Fruit fly (Drosophila melanogaster) whole organism, embryonic: ENCODE measurements around the gene CG15308.

Experiments used
- CG10274 ChIP-seq: fragments of 200-800 bp; sonication (Bioruptor generic); optimal IDR thresholded peaks from 3 replicates; lab custom pipeline; 2017; ENCODE audit warnings: missing biosample characterization, mild to moderate bottlenecking, missing genetic modification characterization
- CG1233 ChIP-seq: fragments of 200-800 bp; sonication (Bioruptor generic); optimal IDR thresholded peaks from 4 replicates; lab custom pipeline; 2018; ENCODE audit warnings: missing biosample characterization, mild to moderate bottlenecking, missing genetic modification characterization
- CG13296 ChIP-seq: fragments of 200-800 bp; sonication (Bioruptor generic); optimal IDR thresholded peaks from 3 replicates; lab custom pipeline; 2018; ENCODE audit warnings: missing biosample characterization, mild to moderate bottlenecking, missing genetic modification characterization
- CG14710 ChIP-seq: fragments of 200-800 bp; sonication (Bioruptor generic); optimal IDR thresholded peaks from 3 replicates; lab custom pipeline; 2019; ENCODE audit warnings: missing biosample characterization, mild to moderate bottlenecking, missing genetic modification characterization, moderate library complexity
- CG15011 ChIP-seq: fragments of 200-800 bp; sonication (Bioruptor generic); optimal IDR thresholded peaks from 3 replicates; lab custom pipeline; 2018; ENCODE audit warnings: missing biosample characterization, mild to moderate bottlenecking, missing genetic modification characterization
- CG16863 ChIP-seq: fragments of 200-800 bp; sonication (Bioruptor generic); optimal IDR thresholded peaks from 3 replicates; lab custom pipeline; 2016; ENCODE audit warnings: missing biosample characterization, missing genetic modification characterization
- CG17912 ChIP-seq: fragments of 200-800 bp; sonication (Bioruptor generic); optimal IDR thresholded peaks from 2 replicates; lab custom pipeline; 2018; ENCODE audit warnings: missing biosample characterization, mild to moderate bottlenecking, missing genetic modification characterization
- CG18011 ChIP-seq: fragments of 200-800 bp; sonication (Bioruptor generic); optimal IDR thresholded peaks from 2 replicates; lab custom pipeline; 2017; ENCODE audit warnings: missing biosample characterization, missing genetic modification characterization, mild to moderate bottlenecking, moderate library complexity, missing genotype
- CG2116 ChIP-seq: fragments of 200-800 bp; sonication (Bioruptor generic); optimal IDR thresholded peaks from 3 replicates; lab custom pipeline; 2018; ENCODE audit warnings: missing biosample characterization, mild to moderate bottlenecking, missing genetic modification characterization
- CG4328 ChIP-seq: fragments of 200-800 bp; sonication (Bioruptor generic); optimal IDR thresholded peaks from 3 replicates; lab custom pipeline; 2017; ENCODE audit warnings: missing biosample characterization, missing genetic modification reagents, missing genetic modification characterization
- CG43689 ChIP-seq: fragments of 200-800 bp; sonication (Bioruptor generic); IDR thresholded peaks from 2 replicates; pipeline ENCODE4 v1.3.6; 2022; ENCODE audit warnings: missing biosample characterization, missing genetic modification characterization
- CG4404 ChIP-seq: fragments of 200-800 bp; sonication (Bioruptor generic); IDR thresholded peaks from 2 replicates; pipeline ENCODE4 v1.3.6; 2022; ENCODE audit warnings: missing biosample characterization, missing genetic modification characterization
- CG4820 ChIP-seq: fragments of 200-800 bp; sonication (Bioruptor generic); optimal IDR thresholded peaks from 3 replicates; lab custom pipeline; 2016; ENCODE audit warnings: missing biosample characterization, missing genetic modification characterization
- CG7357 ChIP-seq: fragments of 200-800 bp; sonication (Bioruptor generic); IDR thresholded peaks from 3 replicates; pipeline ENCODE4 v1.3.6; 2022; ENCODE audit warnings: missing biosample characterization, missing genetic modification characterization
- CG8290 ChIP-seq, 3 experiments: fragments of 200-800 bp; sonication (Bioruptor generic); optimal IDR thresholded peaks; 2 replicates each; lab custom pipeline; 2016 to 2019; ENCODE audit warnings: missing biosample characterization in 3 of 3, missing genetic modification characterization in 3 of 3, mild to moderate bottlenecking in 2 of 3, moderate library complexity in 1 of 3
- CG9797 ChIP-seq: fragments of 200-800 bp; sonication (Bioruptor generic); optimal IDR thresholded peaks from 3 replicates; lab custom pipeline; 2018; ENCODE audit warnings: missing biosample characterization, mild to moderate bottlenecking, missing genetic modification characterization
- Chrac-16 ChIP-seq: fragments of 200-800 bp; sonication (Bioruptor generic); optimal IDR thresholded peaks from 3 replicates; lab custom pipeline; 2016; ENCODE audit warnings: missing biosample characterization, missing genetic modification characterization
- Dfd ChIP-seq, 2 experiments: fragments of >200 bp; optimal IDR thresholded peaks; 2 replicates each; lab custom pipeline; 2017; ENCODE audit warnings: missing biosample characterization in 2 of 2, missing genetic modification characterization in 2 of 2
- Dip2 ChIP-seq: fragments of 200-800 bp; sonication (Bioruptor generic); IDR thresholded peaks from 2 replicates; pipeline ENCODE4 v1.3.6; 2022; ENCODE audit warnings: missing biosample characterization, missing genetic modification characterization
- E2f2 ChIP-seq: fragments of 200-800 bp; sonication (Bioruptor generic); IDR thresholded peaks from 2 replicates; pipeline ENCODE4 v1.3.6; 2022; ENCODE audit warnings: missing biosample characterization, missing genetic modification characterization
- Fer1 ChIP-seq: fragments of 200-800 bp; sonication (Bioruptor generic); optimal IDR thresholded peaks from 2 replicates; lab custom pipeline; 2017; ENCODE audit warnings: missing biosample characterization, mild to moderate bottlenecking, missing genetic modification characterization
- Hand ChIP-seq: fragments of 200-800 bp; sonication (Bioruptor generic); optimal IDR thresholded peaks from 2 replicates; lab custom pipeline; 2017; ENCODE audit warnings: mild to moderate bottlenecking, missing biosample characterization, missing genetic modification reagents, missing genetic modification characterization
- Kr ChIP-seq: fragments of 200-800 bp; sonication (Bioruptor generic); optimal IDR thresholded peaks from 2 replicates; lab custom pipeline; 2017; ENCODE audit warnings: missing biosample characterization, mild to moderate bottlenecking, missing genetic modification characterization
- Mad ChIP-seq: fragments of 200-800 bp; sonication (Bioruptor generic); optimal IDR thresholded peaks from 2 replicates; lab custom pipeline; 2016; ENCODE audit warnings: missing biosample characterization, missing genetic modification characterization
- Max ChIP-seq: fragments of 200-800 bp; sonication (Bioruptor generic); optimal IDR thresholded peaks from 2 replicates; lab custom pipeline; 2016; ENCODE audit warnings: missing biosample characterization, mild to moderate bottlenecking, missing genetic modification characterization
- Sox102F ChIP-seq: fragments of 200-800 bp; sonication (Bioruptor generic); optimal IDR thresholded peaks from 2 replicates; lab custom pipeline; 2018; ENCODE audit warnings: missing biosample characterization, mild to moderate bottlenecking, missing genetic modification characterization, moderate library complexity
- Spps ChIP-seq: fragments of 200-800 bp; sonication (Bioruptor generic); optimal IDR thresholded peaks from 2 replicates; lab custom pipeline; 2018; ENCODE audit warnings: missing biosample characterization, mild to moderate bottlenecking, missing genetic modification characterization
- ap ChIP-seq: fragments of 200-800 bp; sonication (Bioruptor generic); IDR thresholded peaks from 2 replicates; pipeline ENCODE4 v1.3.6; 2022; ENCODE audit warnings: missing biosample characterization, missing genetic modification characterization
- bigmax ChIP-seq: fragments of 200-800 bp; sonication (Bioruptor generic); optimal IDR thresholded peaks from 2 replicates; lab custom pipeline; 2018; ENCODE audit warnings: missing biosample characterization, mild to moderate bottlenecking, missing genetic modification characterization
- chif ChIP-seq, 2 experiments: fragments of 200-800 bp; sonication (Bioruptor generic); optimal IDR thresholded peaks; 3 replicates each; lab custom pipeline; 2016; ENCODE audit warnings: missing biosample characterization in 2 of 2, missing genetic modification characterization in 2 of 2
- ci ChIP-seq: fragments of 200-800 bp; sonication (Bioruptor generic); IDR thresholded peaks from 3 replicates; pipeline ENCODE4 v1.3.6; 2022; ENCODE audit warnings: missing biosample characterization, missing genetic modification characterization
- ewg ChIP-seq: fragments of 200-800 bp; sonication (Bioruptor generic); optimal IDR thresholded peaks from 3 replicates; lab custom pipeline; 2017; ENCODE audit warnings: mild to moderate bottlenecking, missing biosample characterization, missing genetic modification reagents, missing genetic modification characterization
- fd102C ChIP-seq: fragments of 200-800 bp; sonication (Bioruptor generic); optimal IDR thresholded peaks from 2 replicates; lab custom pipeline; 2018; ENCODE audit warnings: missing biosample characterization, mild to moderate bottlenecking, missing genetic modification characterization, moderate library complexity
- gfzf ChIP-seq: fragments of 200-800 bp; sonication (Bioruptor generic); optimal IDR thresholded peaks from 2 replicates; lab custom pipeline; 2016; ENCODE audit warnings: missing biosample characterization, mild to moderate bottlenecking, missing genetic modification characterization, moderate library complexity
- grau ChIP-seq: fragments of 200-800 bp; optimal IDR thresholded peaks from 3 replicates; lab custom pipeline; 2019; ENCODE audit warnings: missing biosample characterization, mild to moderate bottlenecking, missing genetic modification characterization, moderate library complexity
- h ChIP-seq: fragments of >200 bp; optimal IDR thresholded peaks from 2 replicates; lab custom pipeline; 2017
- ham ChIP-seq: fragments of 200-800 bp; sonication (Bioruptor generic); IDR thresholded peaks from 2 replicates; pipeline ENCODE4 v1.3.6; 2022; ENCODE audit warnings: missing biosample characterization, missing genetic modification characterization
- kay ChIP-seq: fragments of 200-800 bp; sonication (Bioruptor generic); optimal IDR thresholded peaks from 2 replicates; lab custom pipeline; 2016; ENCODE audit warnings: missing biosample characterization, missing genetic modification characterization
- lmd ChIP-seq: fragments of 200-800 bp; sonication (Bioruptor generic); IDR thresholded peaks from 2 replicates; pipeline ENCODE4 v1.3.6; 2022; ENCODE audit warnings: missing biosample characterization, missing genetic modification characterization
- peb ChIP-seq: fragments of 200-800 bp; sonication (Bioruptor generic); IDR thresholded peaks from 2 replicates; pipeline ENCODE4 v1.3.6; 2022; ENCODE audit warnings: missing biosample characterization, missing genetic modification characterization
- pho ChIP-seq: fragments of 200-800 bp; sonication (Bioruptor generic); optimal IDR thresholded peaks from 2 replicates; lab custom pipeline; 2016; ENCODE audit warnings: missing biosample characterization, missing genetic modification characterization
- pita ChIP-seq: fragments of 200-800 bp; sonication (Bioruptor generic); optimal IDR thresholded peaks from 2 replicates; lab custom pipeline; 2017; ENCODE audit warnings: missing biosample characterization, mild to moderate bottlenecking, missing genetic modification characterization
- pum ChIP-seq: fragments of 200-800 bp; sonication (Bioruptor generic); optimal IDR thresholded peaks from 2 replicates; lab custom pipeline; 2016; ENCODE audit warnings: missing biosample characterization, missing genetic modification characterization
- repo ChIP-seq: fragments of 200-800 bp; sonication (Bioruptor generic); optimal IDR thresholded peaks from 2 replicates; lab custom pipeline; 2016; ENCODE audit warnings: missing biosample characterization, missing genetic modification characterization
- rib ChIP-seq: fragments of 200-800 bp; sonication (Bioruptor generic); IDR thresholded peaks from 2 replicates; pipeline ENCODE4 v1.3.6; 2022; ENCODE audit warnings: missing biosample characterization, missing genetic modification characterization
- sens-2 ChIP-seq: fragments of 200-800 bp; sonication (Bioruptor generic); IDR thresholded peaks from 2 replicates; pipeline ENCODE4 v1.3.6; 2022; ENCODE audit warnings: missing biosample characterization, missing genetic modification characterization
- unc-4 ChIP-seq: fragments of 200-800 bp; sonication (Bioruptor generic); IDR thresholded peaks from 2 replicates; pipeline ENCODE4 v1.3.6; 2022; ENCODE audit warnings: missing biosample characterization, missing genetic modification characterization; ENCODE audit not compliant: partially characterized antibody
- wdn ChIP-seq: fragments of 200-800 bp; sonication (Bioruptor generic); IDR thresholded peaks from 2 replicates; pipeline ENCODE4 v1.3.6; 2022; ENCODE audit warnings: missing biosample characterization, missing genetic modification characterization
- zen2 ChIP-seq: fragments of 200-800 bp; sonication (Bioruptor generic); IDR thresholded peaks from 3 replicates; pipeline ENCODE4 v1.3.6; 2022; ENCODE audit warnings: missing biosample characterization, missing genetic modification characterization; ENCODE audit not compliant: partially characterized antibody
- zf30C ChIP-seq: fragments of 200-800 bp; sonication (Bioruptor generic); optimal IDR thresholded peaks from 3 replicates; lab custom pipeline; 2018; ENCODE audit warnings: missing biosample characterization, mild to moderate bottlenecking, missing genetic modification characterization

Gene CG15308

dm6 chrX:10184355-10185058 is 34.4 kb downstream of the CG15308 start (continued):
- peak; percentile 43 for TF ChIP-seq ap (GFP tag; lab: Robert Waterston, UW)
- no peak for TF ChIP-seq gfzf (GFP tag; lab: Kevin White, UChicago)
- TF ChIP-seq pita (GFP tag; lab: Kevin White, UChicago), result no peak
- no peak for TF ChIP-seq sens-2 (GFP tag; lab: Robert Waterston, UW)
- no peak for TF ChIP-seq kay (GFP tag; lab: Kevin White, UChicago)
- TF ChIP-seq CG16863, result no peak
- no peak for TF ChIP-seq CG2116 (GFP tag; lab: Kevin White, UChicago)
- TF ChIP-seq grau (tag; lab: Kevin White, UChicago), result peak; percentile 61
- peak; percentile 25; the same call in 1 of the 2 replicates for TF ChIP-seq E2f2 (GFP tag; lab: Robert Waterston, UW)
- no peak for TF ChIP-seq repo (GFP tag; lab: Kevin White, UChicago)
- no peak for TF ChIP-seq Spps (tag; lab: Kevin White, UChicago)
- no peak for TF ChIP-seq CG8290 (GFP tag; optimal IDR thresholded peaks at IDR 0.05; lab: Kevin White, UChicago)
- TF ChIP-seq CG8290 (tag; optimal IDR thresholded peaks at IDR 0.05; lab: Kevin White, UChicago), result peak in 1 of 2 experiments; percentile 32
- no peak for TF ChIP-seq CG9797 (GFP tag; lab: Kevin White, UChicago)
- TF ChIP-seq Mad (GFP tag; lab: Kevin White, UChicago), result no peak
- no peak for TF ChIP-seq bigmax
- peak; percentile 16 for TF ChIP-seq CG15011 (GFP tag; lab: Kevin White, UChicago)
- peak; percentile 30 for TF ChIP-seq CG13296 (GFP tag; lab: Kevin White, UChicago)
- TF ChIP-seq CG1233 (GFP tag; lab: Kevin White, UChicago), result no peak
- peak; percentile 27 for TF ChIP-seq pum (GFP tag; lab: Kevin White, UChicago)
- peak; percentile 78 for TF ChIP-seq Hand
- no peak for TF ChIP-seq ewg (GFP tag; lab: Kevin White, UChicago)
- TF ChIP-seq CG18011 (GFP tag; lab: Kevin White, UChicago), result no peak
- TF ChIP-seq wdn, result 0 out of 2 replicates have a peak, but pooled peaks have one; percentile 21
- peak; percentile 44 for TF ChIP-seq pho (GFP tag; lab: Kevin White, UChicago)
- peak; percentile 68 for TF ChIP-seq lmd
- TF ChIP-seq unc-4 (GFP tag; lab: Robert Waterston, UW), result no peak
- TF ChIP-seq Fer1 (GFP tag; lab: Kevin White, UChicago), result peak; percentile 86
- TF ChIP-seq chif (GFP tag; optimal IDR thresholded peaks at IDR 0.05; lab: Kevin White, UChicago), result no peak
- no peak for TF ChIP-seq CG10274 (GFP tag; lab: Kevin White, UChicago)
- TF ChIP-seq fd102C (GFP tag; lab: Kevin White, UChicago), result no peak
- TF ChIP-seq CG4820 (GFP tag; lab: Kevin White, UChicago), result no peak
- no peak for TF ChIP-seq Kr (GFP tag; lab: Kevin White, UChicago)
- no peak for TF ChIP-seq Dfd (GFP tag; optimal IDR thresholded peaks at IDR 0.05; lab: Kevin White, UChicago)
- TF ChIP-seq Dip2 (GFP tag; lab: Robert Waterston, UW), result no peak
- peak; percentile 51 for TF ChIP-seq CG4404 (GFP tag; lab: Robert Waterston, UW)
- TF ChIP-seq Chrac-16 (GFP tag; lab: Kevin White, UChicago), result no peak
- TF ChIP-seq zen2 (GFP tag; lab: Robert Waterston, UW), result no peak
- TF ChIP-seq Sox102F, result peak; percentile 14
- no peak for TF ChIP-seq Max
- no peak for TF ChIP-seq zf30C (GFP tag; lab: Kevin White, UChicago)
- no peak for TF ChIP-seq CG14710
- TF ChIP-seq CG4328 (GFP tag; lab: Kevin White, UChicago), result no peak
- peak; percentile 61; the same call in 1 of the 3 replicates for TF ChIP-seq CG7357 (GFP tag; lab: Robert Waterston, UW)
- TF ChIP-seq ci (GFP tag; lab: Robert Waterston, UW), result no peak
- no peak for TF ChIP-seq ham
- no peak for TF ChIP-seq rib
- TF ChIP-seq CG17912 (GFP tag; lab: Kevin White, UChicago), result no peak
- TF ChIP-seq peb, result no peak
- 0 out of 2 replicates have a peak, but pooled peaks have one; percentile 30 for TF ChIP-seq CG43689 (GFP tag; lab: Robert Waterston, UW)
- no peak for TF ChIP-seq h
